Worm (Caenorhabditis elegans): ENCODE results near the gene atg-13.

DNA sequence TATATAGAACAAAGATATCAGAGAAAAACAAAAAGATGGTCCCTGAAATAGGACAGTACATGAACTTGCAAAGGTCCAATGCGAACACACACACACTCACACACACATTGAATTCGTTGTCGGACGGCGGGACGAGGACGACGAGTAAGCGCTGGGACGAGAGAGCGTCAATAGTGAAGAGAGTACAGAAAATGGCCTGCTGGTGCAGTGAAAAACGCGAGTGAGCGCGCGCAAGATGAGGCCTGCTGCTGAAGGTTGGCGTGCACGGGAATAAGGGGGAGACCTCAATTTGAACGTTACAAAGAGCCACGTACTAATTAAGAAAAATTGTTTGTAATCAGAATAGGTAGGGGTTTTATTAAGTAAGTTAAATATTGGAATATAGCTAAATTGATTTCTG is 31.0 kb downstream of the atg-13 start:
- TF ChIP-seq T26A5.8 (tag; optimal IDR thresholded peaks at IDR 0.05) (no peak), sdz-38 (tag; optimal IDR thresholded peaks at IDR 0.05) (no peak), F22D6.2 (tag; optimal IDR thresholded peaks at IDR 0.05) (no peak)
